Worm (Caenorhabditis elegans): ENCODE measurements around the gene srn-1.

srn-1 gene

ce11 chrV:6286343-6286742, at the start of gene srn-1:
Gene srn-1 (minus strand): TSS chrV:6286443.
- TF ChIP-seq W03F9.2 (tag; optimal IDR thresholded peaks at IDR 0.05) (no peak), him-1 (tag; optimal IDR thresholded peaks at IDR 0.05) (no peak), dao-5 (tag; optimal IDR thresholded peaks at IDR 0.05) (no peak)

- TF ChIP-seq W03F9.2 (tag; optimal IDR thresholded peaks at IDR 0.05) (no peak), him-1 (tag; optimal IDR thresholded peaks at IDR 0.05) (no peak), dao-5 (tag; optimal IDR thresholded peaks at IDR 0.05) (peak; percentile 22)
These were observed 49.0 kb upstream of the srn-1 start for ce11 chrV:6335226-6335625.

- TF ChIP-seq W03F9.2 (tag; optimal IDR thresholded peaks at IDR 0.05), result no peak
- no peak for TF ChIP-seq him-1 (tag; optimal IDR thresholded peaks at IDR 0.05)
- no peak for TF ChIP-seq dao-5 (tag; optimal IDR thresholded peaks at IDR 0.05)
These were observed 45.4 kb upstream of the srn-1 start, which contains the start of gene T28C12.1 for ce11 chrV:6331607-6332006. Gene T28C12.1 (plus strand): TSS chrV:6331907.

ce11 chrV:6328897-6329296, 42.7 kb upstream of the srn-1 start, which contains the start of gene T28C12.2:
Gene T28C12.2 (plus strand): TSS chrV:6329197.
- no peak for TF ChIP-seq W03F9.2 (tag; optimal IDR thresholded peaks at IDR 0.05)
- no peak for TF ChIP-seq dao-5 (tag; optimal IDR thresholded peaks at IDR 0.05)
- TF ChIP-seq him-1 (tag; optimal IDR thresholded peaks at IDR 0.05), result no peak

ce11 chrV:6326980-6327379, 40.7 kb upstream of the srn-1 start, which contains the start of gene fbxa-202:
Gene fbxa-202 (plus strand): TSS chrV:6327280.
- no peak for TF ChIP-seq dao-5 (tag; optimal IDR thresholded peaks at IDR 0.05)
- TF ChIP-seq him-1 (tag; optimal IDR thresholded peaks at IDR 0.05), result no peak
- TF ChIP-seq W03F9.2 (tag; optimal IDR thresholded peaks at IDR 0.05), result no peak

- TF ChIP-seq him-1 (tag; optimal IDR thresholded peaks at IDR 0.05) (no peak), dao-5 (tag; optimal IDR thresholded peaks at IDR 0.05) (no peak), W03F9.2 (tag; optimal IDR thresholded peaks at IDR 0.05) (no peak)
These were observed 40.2 kb upstream of the srn-1 start for ce11 chrV:6326394-6326793.

- TF ChIP-seq him-1 (tag; optimal IDR thresholded peaks at IDR 0.05) (no peak), W03F9.2 (tag; optimal IDR thresholded peaks at IDR 0.05) (no peak), dao-5 (tag; optimal IDR thresholded peaks at IDR 0.05) (no peak)
These were observed 37.4 kb upstream of the srn-1 start for ce11 chrV:6323602-6324001.

ce11 chrV:6322749-6323367, 36.6 kb upstream of the srn-1 start:
- no peak for TF ChIP-seq W03F9.2 (tag; optimal IDR thresholded peaks at IDR 0.05)
- TF ChIP-seq him-1 (tag; optimal IDR thresholded peaks at IDR 0.05), result no peak
- no peak for TF ChIP-seq dao-5 (tag; optimal IDR thresholded peaks at IDR 0.05)

ce11 chrV:6321733-6322198, 35.5 kb upstream of the srn-1 start, which contains the start of gene T28C12.15:
Gene T28C12.15 (minus strand): TSS chrV:6321783.
- TF ChIP-seq him-1 (tag; optimal IDR thresholded peaks at IDR 0.05), result no peak
- no peak for TF ChIP-seq dao-5 (tag; optimal IDR thresholded peaks at IDR 0.05)
- no peak for TF ChIP-seq W03F9.2 (tag; optimal IDR thresholded peaks at IDR 0.05)

- TF ChIP-seq dao-5 (tag; optimal IDR thresholded peaks at IDR 0.05) (no peak), W03F9.2 (tag; optimal IDR thresholded peaks at IDR 0.05) (no peak), him-1 (tag; optimal IDR thresholded peaks at IDR 0.05) (no peak)
These were observed 35.0 kb upstream of the srn-1 start for ce11 chrV:6321280-6321679.

- no peak for TF ChIP-seq dao-5 (tag; optimal IDR thresholded peaks at IDR 0.05)
- TF ChIP-seq W03F9.2 (tag; optimal IDR thresholded peaks at IDR 0.05), result no peak
- no peak for TF ChIP-seq him-1 (tag; optimal IDR thresholded peaks at IDR 0.05)
These were observed 33.1 kb upstream of the srn-1 start for ce11 chrV:6319358-6319757.

ce11 chrV:6317928-6318327, 31.7 kb upstream of the srn-1 start:
- TF ChIP-seq W03F9.2 (tag; optimal IDR thresholded peaks at IDR 0.05) (no peak), dao-5 (tag; optimal IDR thresholded peaks at IDR 0.05) (no peak), him-1 (tag; optimal IDR thresholded peaks at IDR 0.05) (no peak)

ce11 chrV:6316632-6317031, 30.4 kb upstream of the srn-1 start, which contains the start of gene cest-24:
Gene cest-24 (plus strand): TSS chrV:6316932.
- TF ChIP-seq him-1 (tag; optimal IDR thresholded peaks at IDR 0.05), result no peak
- TF ChIP-seq W03F9.2 (tag; optimal IDR thresholded peaks at IDR 0.05), result no peak
- TF ChIP-seq dao-5 (tag; optimal IDR thresholded peaks at IDR 0.05), result no peak

ce11 chrV:6311936-6312335, 25.7 kb upstream of the srn-1 start:
- no peak for TF ChIP-seq W03F9.2 (tag; optimal IDR thresholded peaks at IDR 0.05)
- TF ChIP-seq him-1 (tag; optimal IDR thresholded peaks at IDR 0.05), result no peak
- TF ChIP-seq dao-5 (tag; optimal IDR thresholded peaks at IDR 0.05), result no peak

- TF ChIP-seq him-1 (tag; optimal IDR thresholded peaks at IDR 0.05) (no peak), W03F9.2 (tag; optimal IDR thresholded peaks at IDR 0.05) (no peak), dao-5 (tag; optimal IDR thresholded peaks at IDR 0.05) (no peak)
These were observed 17.2 kb upstream of the srn-1 start, which contains the start of gene sago-1 for ce11 chrV:6303471-6303870. Gene sago-1 (plus strand): TSS chrV:6303771.

All from whole organism, L4/young adult.